Fruit fly (Drosophila melanogaster): ENCODE data around the gene BckdhA.

The BckdhA gene

DNA sequence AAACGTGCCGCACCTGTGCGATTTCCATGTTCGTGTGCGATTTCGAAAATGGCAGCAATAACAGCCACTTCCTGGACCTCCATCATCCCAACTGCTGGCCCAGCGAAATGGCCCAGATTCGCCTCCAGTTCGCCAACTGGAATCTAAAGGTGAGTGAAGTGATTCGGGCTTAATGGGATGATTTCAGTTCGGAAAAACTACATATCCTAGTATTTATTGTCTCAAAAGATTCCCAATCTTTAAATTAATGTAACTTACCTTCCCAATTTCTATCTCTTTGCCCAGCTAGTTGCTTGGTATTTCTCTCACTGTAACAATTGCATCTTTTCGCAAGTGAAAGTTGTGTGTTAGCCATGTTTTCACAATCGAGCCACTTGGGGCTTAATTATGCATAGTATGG, 26.4 kb downstream of the BckdhA start:
- no peak for TF ChIP-seq CG33017 (tag; optimal IDR thresholded peaks at IDR 0.05)
- TF ChIP-seq CG7101 (tag; optimal IDR thresholded peaks at IDR 0.05): no peak

DNA sequence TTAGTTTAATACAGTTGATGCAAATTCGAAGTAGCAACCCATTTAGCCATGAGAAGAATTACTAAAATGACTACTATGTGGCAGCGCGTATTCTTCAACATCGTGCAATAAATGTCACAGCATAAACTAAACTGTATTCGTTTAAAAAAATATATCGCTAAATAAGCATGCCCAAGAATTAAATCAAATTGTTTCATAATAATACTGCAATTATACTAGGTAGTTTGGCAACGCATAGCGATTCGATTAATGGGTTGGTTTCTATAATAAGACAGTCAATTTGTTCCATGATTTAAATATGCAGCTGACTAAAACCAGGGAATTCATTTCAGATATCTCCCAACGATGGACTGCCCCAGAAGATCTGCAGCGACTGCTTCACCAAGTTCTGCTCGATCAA, 27.5 kb downstream of the BckdhA start, which contains the start of gene CG33654:
Gene CG33654 (minus strand): TSS at position 101 of the 400 bp plus-strand sequence.
- TF ChIP-seq kay (GFP tag; ENCODE audit: borderline replicate concordance) (no peak), cic (GFP tag; optimal IDR thresholded peaks at IDR 0.05) (no peak), Crg-1 (GFP tag; optimal IDR thresholded peaks at IDR 0.05) (no peak), toe (GFP tag; optimal IDR thresholded peaks at IDR 0.05) (no peak), Clk (GFP tag; optimal IDR thresholded peaks at IDR 0.05) (no peak), CG33017 (tag; optimal IDR thresholded peaks at IDR 0.05) (no peak), tj (GFP tag; optimal IDR thresholded peaks at IDR 0.05) (no peak), Mnt (GFP tag; optimal IDR thresholded peaks at IDR 0.05) (no peak), CG14711 (tag; optimal IDR thresholded peaks at IDR 0.05) (no peak), CG5204 (GFP tag; optimal IDR thresholded peaks at IDR 0.05) (no peak), bab1 (GFP tag; optimal IDR thresholded peaks at IDR 0.05) (no peak), Hr96 (GFP tag; optimal IDR thresholded peaks at IDR 0.05) (no peak), cnc (optimal IDR thresholded peaks at IDR 0.05) (no peak), CG7045 (GFP tag; optimal IDR thresholded peaks at IDR 0.05) (no peak), CG7101 (tag; optimal IDR thresholded peaks at IDR 0.05) (no peak), CG12768 (GFP tag; optimal IDR thresholded peaks at IDR 0.05) (no peak)

DNA sequence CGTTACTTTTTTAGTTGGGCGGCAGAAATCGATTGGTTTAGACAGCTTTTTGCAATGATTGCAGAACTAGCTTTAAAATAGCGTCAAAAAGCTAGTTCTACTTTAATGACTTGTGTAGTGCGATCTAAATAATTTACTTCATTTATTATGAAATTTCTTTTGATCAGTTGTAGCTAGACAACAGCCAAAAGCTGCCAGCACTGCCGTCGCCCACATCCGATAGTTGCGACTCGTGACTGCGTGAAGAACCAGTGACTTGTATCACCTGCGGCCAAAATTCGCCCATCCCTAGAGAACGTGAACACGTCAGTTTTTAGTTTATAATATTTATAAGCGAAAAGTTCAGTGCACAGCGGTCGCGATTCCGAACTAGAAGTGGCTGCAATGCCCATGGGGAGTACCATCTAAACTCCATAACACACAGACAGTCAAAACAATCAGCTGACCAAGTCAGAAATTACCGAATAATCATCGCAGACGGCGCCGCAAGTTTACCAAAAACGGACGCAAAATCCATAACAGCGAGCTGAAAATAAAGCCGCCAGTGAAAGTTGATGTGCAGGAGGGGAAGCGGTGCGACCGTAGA, 31.2 kb downstream of the BckdhA start, which contains the start of gene P58IPK:
Gene P58IPK (plus strand): TSS at position 280 of the 586 bp plus-strand sequence.
- TF ChIP-seq tj (GFP tag; optimal IDR thresholded peaks at IDR 0.05) (peak; percentile 41), Crg-1 (GFP tag; optimal IDR thresholded peaks at IDR 0.05) (no peak), Hr96 (GFP tag; optimal IDR thresholded peaks at IDR 0.05) (no peak), CG33017 (tag; optimal IDR thresholded peaks at IDR 0.05) (peak; percentile 15), CG7101 (tag; optimal IDR thresholded peaks at IDR 0.05) (peak; percentile 53), CG7045 (GFP tag; optimal IDR thresholded peaks at IDR 0.05) (peak; percentile 10), Clk (GFP tag; optimal IDR thresholded peaks at IDR 0.05) (peak; percentile 31), CG1620 (GFP tag; optimal IDR thresholded peaks at IDR 0.05) (peak; percentile 72), toe (GFP tag; optimal IDR thresholded peaks at IDR 0.05) (peak; percentile 86), Mnt (GFP tag; optimal IDR thresholded peaks at IDR 0.05) (peak; percentile 77), cnc (optimal IDR thresholded peaks at IDR 0.05) (no peak), bab1 (GFP tag; optimal IDR thresholded peaks at IDR 0.05) (peak; percentile 45), cic (GFP tag; optimal IDR thresholded peaks at IDR 0.05) (peak; percentile 46), CG5204 (GFP tag; optimal IDR thresholded peaks at IDR 0.05) (no peak), ovo (GFP tag; optimal IDR thresholded peaks at IDR 0.05) (no peak), CG11617 (GFP tag; optimal IDR thresholded peaks at IDR 0.05) (peak; percentile 45), CG12768 (GFP tag; optimal IDR thresholded peaks at IDR 0.05) (peak; percentile 14), pad (GFP tag; optimal IDR thresholded peaks at IDR 0.05) (peak; percentile 51), CG14711 (tag; optimal IDR thresholded peaks at IDR 0.05) (peak; percentile 49)

DNA sequence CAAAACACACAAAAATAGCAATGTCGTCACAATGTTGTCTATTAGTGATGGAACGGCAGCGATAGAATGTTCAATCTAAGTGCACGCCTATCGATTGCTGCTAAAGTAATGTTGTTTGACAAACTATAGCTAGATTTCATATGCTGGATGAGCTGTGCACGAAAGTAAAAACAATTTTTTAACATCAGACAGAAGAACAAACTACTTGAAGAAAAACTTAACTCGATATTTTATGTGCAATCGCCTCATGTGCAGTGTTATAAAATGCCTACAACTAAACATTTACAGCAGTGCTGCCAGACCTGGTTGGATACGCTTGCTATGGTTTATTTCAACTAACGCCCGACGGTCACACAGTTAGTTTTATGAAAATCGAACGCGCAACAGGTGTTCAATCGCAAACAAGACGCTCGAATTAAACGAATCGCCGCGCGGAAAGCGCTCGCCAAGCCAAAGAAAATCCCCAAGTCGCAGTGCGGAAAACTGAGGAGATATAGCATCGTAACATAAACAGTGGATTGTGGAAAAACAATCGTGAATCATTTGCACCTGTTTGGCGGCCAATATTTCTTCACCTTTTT, 35.5 kb downstream of the BckdhA start, which contains the start of the genes bocks and CG8312:
Gene bocks (minus strand): TSS at position 51 of the 581 bp plus-strand sequence.
Gene CG8312 (plus strand): TSS at position 358 of the 581 bp plus-strand sequence.
- TF ChIP-seq pad (GFP tag; optimal IDR thresholded peaks at IDR 0.05): peak; percentile 61
- TF ChIP-seq ovo (GFP tag; optimal IDR thresholded peaks at IDR 0.05): peak; percentile 38
- no peak for TF ChIP-seq Hr96 (GFP tag; optimal IDR thresholded peaks at IDR 0.05)
- peak; percentile 59 for TF ChIP-seq toe (GFP tag; optimal IDR thresholded peaks at IDR 0.05)
- TF ChIP-seq kay (GFP tag; ENCODE audit: borderline replicate concordance): no peak
- TF ChIP-seq CG14711 (tag; optimal IDR thresholded peaks at IDR 0.05): peak; percentile 65
- peak; percentile 59 for TF ChIP-seq tj (GFP tag; optimal IDR thresholded peaks at IDR 0.05)
- TF ChIP-seq Clk (GFP tag; optimal IDR thresholded peaks at IDR 0.05): peak; percentile 38
- TF ChIP-seq CG11617 (GFP tag; optimal IDR thresholded peaks at IDR 0.05): peak; percentile 43
- TF ChIP-seq CG1620 (GFP tag; optimal IDR thresholded peaks at IDR 0.05): peak; percentile 67
- TF ChIP-seq CG7101 (tag; optimal IDR thresholded peaks at IDR 0.05): peak; percentile 61
- TF ChIP-seq bab1 (GFP tag; optimal IDR thresholded peaks at IDR 0.05): peak; percentile 83
- TF ChIP-seq CG5204 (GFP tag; optimal IDR thresholded peaks at IDR 0.05): no peak
- TF ChIP-seq cic (GFP tag; optimal IDR thresholded peaks at IDR 0.05): peak; percentile 62
- peak; percentile 88 for TF ChIP-seq Crg-1 (GFP tag; optimal IDR thresholded peaks at IDR 0.05)
- TF ChIP-seq cnc (optimal IDR thresholded peaks at IDR 0.05): no peak
- peak; percentile 41 for TF ChIP-seq CG33017 (tag; optimal IDR thresholded peaks at IDR 0.05)
- peak; percentile 82 for TF ChIP-seq Mnt (GFP tag; optimal IDR thresholded peaks at IDR 0.05)
- peak; percentile 55 for TF ChIP-seq CG12768 (GFP tag; optimal IDR thresholded peaks at IDR 0.05)
- TF ChIP-seq CG7045 (GFP tag; optimal IDR thresholded peaks at IDR 0.05): peak; percentile 39

DNA sequence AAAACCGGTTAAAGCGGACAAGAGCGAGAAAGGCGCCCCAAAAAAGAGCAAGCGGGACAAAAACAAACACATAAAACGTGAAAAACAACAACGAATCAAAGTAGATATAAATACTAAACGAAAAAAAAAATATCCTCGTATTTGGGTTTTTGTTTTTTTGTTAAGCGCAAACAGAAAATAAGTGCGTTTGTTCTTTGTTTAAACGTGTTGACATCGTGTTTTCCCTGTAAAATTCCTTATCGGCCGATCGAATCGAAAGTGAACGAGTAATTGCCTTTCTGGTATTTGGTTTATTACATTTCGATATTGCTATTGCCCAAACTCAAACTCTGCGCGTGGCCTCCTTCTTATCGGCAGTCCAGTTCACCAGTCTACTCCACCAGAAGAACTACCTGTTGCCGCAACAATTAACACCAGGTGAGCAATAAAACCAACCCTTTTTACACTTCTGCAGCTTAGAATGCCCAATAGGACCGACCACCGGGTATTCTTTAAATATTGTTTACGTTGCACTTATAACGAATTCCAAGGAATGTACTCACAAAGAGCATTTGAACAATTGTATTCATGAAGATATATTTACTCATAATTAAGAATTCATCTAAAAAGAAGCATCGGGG, 36.3 kb downstream of the BckdhA start:
- TF ChIP-seq CG7045 (GFP tag; optimal IDR thresholded peaks at IDR 0.05): no peak
- no peak for TF ChIP-seq Clk (GFP tag; optimal IDR thresholded peaks at IDR 0.05)
- no peak for TF ChIP-seq toe (GFP tag; optimal IDR thresholded peaks at IDR 0.05)
- TF ChIP-seq Crg-1 (GFP tag; optimal IDR thresholded peaks at IDR 0.05): no peak
- TF ChIP-seq tj (GFP tag; optimal IDR thresholded peaks at IDR 0.05): no peak
- no peak for TF ChIP-seq cic (GFP tag; optimal IDR thresholded peaks at IDR 0.05)
